Fruit fly (Drosophila melanogaster) whole organism, adult: ENCODE measurements around the gene CG3448.
A peak's percentile ranks its signal among the peaks of the same experiment; 100 is the strongest.

Experiments used
- CG1620 ChIP-seq: fragments of 200-800 bp; sonication (Bioruptor generic); optimal IDR thresholded peaks from 2 replicates; lab custom pipeline; 2016; ENCODE audit warnings: missing biosample characterization, missing genetic modification characterization
- Clk ChIP-seq: fragments of 200-800 bp; sonication (Bioruptor generic); optimal IDR thresholded peaks from 2 replicates; lab custom pipeline; 2017; ENCODE audit warnings: missing biosample characterization, missing genetic modification characterization
- Mnt ChIP-seq: fragments of 200-800 bp; sonication (Bioruptor generic); optimal IDR thresholded peaks from 2 replicates; lab custom pipeline; 2016; ENCODE audit warnings: missing biosample characterization, mild to moderate bottlenecking, missing genetic modification characterization
- bab1 ChIP-seq: fragments of 200-800 bp; sonication (Bioruptor generic); optimal IDR thresholded peaks from 3 replicates; lab custom pipeline; 2019; ENCODE audit warnings: missing biosample characterization, mild to moderate bottlenecking, missing genetic modification characterization, moderate library complexity
- cnc ChIP-seq, 2 experiments: fragments of >200 bp; optimal IDR thresholded peaks; 2 replicates each; lab custom pipeline; 2017
- kay ChIP-seq: fragments of 200-800 bp; sonication (Bioruptor generic); peaks from one replicate; lab custom pipeline; 2016; ENCODE audit warnings: missing biosample characterization, missing genetic modification characterization, borderline replicate concordance
- ovo ChIP-seq: fragments of 200-800 bp; sonication (Bioruptor generic); optimal IDR thresholded peaks from 2 replicates; lab custom pipeline; 2016; ENCODE audit warnings: missing biosample characterization, missing genetic modification characterization

dm6 chr3L:9457619-9458092 lies 6.3 kb upstream of the CG3448 start, which contains the start of gene CG3437:
- TF ChIP-seq CG1620 (GFP tag; lab: Kevin White, UChicago) (peak; percentile 99), Mnt (peak; percentile 97), bab1 (GFP tag; lab: Kevin White, UChicago) (peak; percentile 99), Clk (GFP tag; lab: Kevin White, UChicago) (peak; percentile 99), kay (GFP tag; lab: Kevin White, UChicago) (no peak), cnc (optimal IDR thresholded peaks at IDR 0.05; lab: Kevin White, UChicago) (no peak), ovo (GFP tag; lab: Kevin White, UChicago) (peak; percentile 97)
